Worm (Caenorhabditis elegans): ENCODE measurements around the gene acp-3.

The acp-3 gene

ce11 chrII:8475306-8475822 lies 38.4 kb upstream of the acp-3 start, which contains the start of the genes M05D6.1 and M05D6.3:
TSS of gene M05D6.1 (minus strand) at chrII:8475406.
TSS of gene M05D6.3 (plus strand) at chrII:8475772.
- TF ChIP-seq unc-62 (GFP tag; optimal IDR thresholded peaks at IDR 0.05) (no peak), ceh-16 (tag; optimal IDR thresholded peaks at IDR 0.05) (no peak), elt-3 (tag; optimal IDR thresholded peaks at IDR 0.05) (no peak), elt-1 (tag; optimal IDR thresholded peaks at IDR 0.05) (no peak), nhr-43 (tag; optimal IDR thresholded peaks at IDR 0.05; ENCODE audit: poor library complexity, severe bottlenecking) (no peak), nhr-77 (tag; optimal IDR thresholded peaks at IDR 0.05) (no peak), hmg-11 (tag; optimal IDR thresholded peaks at IDR 0.05) (no peak), R02D3.7 (tag; optimal IDR thresholded peaks at IDR 0.05) (no peak), snpc-4 (tag; optimal IDR thresholded peaks at IDR 0.05) (no peak), nhr-237 (tag; optimal IDR thresholded peaks at IDR 0.05) (no peak), eor-1 (tag; optimal IDR thresholded peaks at IDR 0.05) (no peak), aly-2 (tag; optimal IDR thresholded peaks at IDR 0.05) (no peak), ztf-11 (tag; optimal IDR thresholded peaks at IDR 0.05) (no peak), elt-2 (tag; optimal IDR thresholded peaks at IDR 0.05) (no peak), egl-5 (tag; optimal IDR thresholded peaks at IDR 0.05) (no peak)

- no peak for TF ChIP-seq ceh-16 (tag; optimal IDR thresholded peaks at IDR 0.05)
- no peak for TF ChIP-seq ztf-4 (tag; optimal IDR thresholded peaks at IDR 0.05)
- TF ChIP-seq nhr-237 (tag; optimal IDR thresholded peaks at IDR 0.05), result no peak
- no peak for TF ChIP-seq elt-3 (tag; optimal IDR thresholded peaks at IDR 0.05)
- TF ChIP-seq mdl-1 (tag; optimal IDR thresholded peaks at IDR 0.05), result no peak
- TF ChIP-seq nhr-43 (tag; optimal IDR thresholded peaks at IDR 0.05; ENCODE audit: poor library complexity, severe bottlenecking), result no peak
- TF ChIP-seq elt-2 (tag; optimal IDR thresholded peaks at IDR 0.05), result no peak
- no peak for TF ChIP-seq nhr-67 (tag; optimal IDR thresholded peaks at IDR 0.05)
- TF ChIP-seq aly-2 (tag; optimal IDR thresholded peaks at IDR 0.05), result no peak
- TF ChIP-seq mml-1 (tag; optimal IDR thresholded peaks at IDR 0.05), result no peak
- TF ChIP-seq lin-39 (tag; optimal IDR thresholded peaks at IDR 0.05), result no peak
- no peak for TF ChIP-seq nhr-76 (tag; optimal IDR thresholded peaks at IDR 0.05)
Measured at ce11 chrII:8472916-8473315, 36.0 kb upstream of the acp-3 start.

- TF ChIP-seq ama-1 (optimal IDR thresholded peaks at IDR 0.05), result no peak
- no peak for TF ChIP-seq nfya-1 (tag; optimal IDR thresholded peaks at IDR 0.05; ENCODE audit: insufficient read depth)
- TF ChIP-seq ceh-82 (tag; optimal IDR thresholded peaks at IDR 0.05), result no peak
- no peak for TF ChIP-seq R02D3.7 (tag; optimal IDR thresholded peaks at IDR 0.05)
- TF ChIP-seq nhr-12 (tag; optimal IDR thresholded peaks at IDR 0.05), result no peak
- TF ChIP-seq ceh-28 (tag; optimal IDR thresholded peaks at IDR 0.05), result no peak
- no peak for TF ChIP-seq ceh-9 (tag; optimal IDR thresholded peaks at IDR 0.05)
- TF ChIP-seq nhr-76 (tag; optimal IDR thresholded peaks at IDR 0.05), result no peak
- TF ChIP-seq hmg-11 (tag; optimal IDR thresholded peaks at IDR 0.05), result no peak
- no peak for TF ChIP-seq nhr-23 (tag; optimal IDR thresholded peaks at IDR 0.05)
- no peak for TF ChIP-seq eor-1 (tag; optimal IDR thresholded peaks at IDR 0.05)
Measured at ce11 chrII:8471139-8471538, 34.2 kb upstream of the acp-3 start, which contains the start of gene M05D6.8. TSS of gene M05D6.8 (minus strand) at chrII:8471239.

- no peak for TF ChIP-seq lin-39 (tag; optimal IDR thresholded peaks at IDR 0.05)
Measured at ce11 chrII:8467809-8468208, 30.9 kb upstream of the acp-3 start, which contains the start of gene M05D6.2. TSS of gene M05D6.2 (plus strand) at chrII:8468109.

ce11 chrII:8466874-8467273 lies 29.9 kb upstream of the acp-3 start, which contains the start of gene F22B5.10:
TSS of gene F22B5.10 (plus strand) at chrII:8467174.
- no peak for TF ChIP-seq egl-27 (tag; optimal IDR thresholded peaks at IDR 0.05)
- TF ChIP-seq lin-15B (tag; optimal IDR thresholded peaks at IDR 0.05), result no peak
- TF ChIP-seq ceh-9 (tag; optimal IDR thresholded peaks at IDR 0.05), result no peak
- no peak for TF ChIP-seq eor-1 (tag; optimal IDR thresholded peaks at IDR 0.05)
- TF ChIP-seq lin-39 (tag; optimal IDR thresholded peaks at IDR 0.05), result no peak
- TF ChIP-seq ama-1 (optimal IDR thresholded peaks at IDR 0.05), result peak; percentile 8
- TF ChIP-seq fos-1 (tag; optimal IDR thresholded peaks at IDR 0.05), result no peak
- TF ChIP-seq pha-4 (tag; optimal IDR thresholded peaks at IDR 0.05), result no peak

- no peak for TF ChIP-seq fkh-10 (GFP tag; optimal IDR thresholded peaks at IDR 0.05)
- TF ChIP-seq nfya-1 (tag; optimal IDR thresholded peaks at IDR 0.05; ENCODE audit: insufficient read depth), result no peak
- TF ChIP-seq ceh-82 (tag; optimal IDR thresholded peaks at IDR 0.05), result no peak
- no peak for TF ChIP-seq mml-1 (tag; optimal IDR thresholded peaks at IDR 0.05)
- TF ChIP-seq lin-15B (tag; optimal IDR thresholded peaks at IDR 0.05), result peak; percentile 8
- TF ChIP-seq zag-1 (tag; optimal IDR thresholded peaks at IDR 0.05), result no peak
- peak; percentile 6 for TF ChIP-seq nhr-43 (tag; optimal IDR thresholded peaks at IDR 0.05; ENCODE audit: poor library complexity, severe bottlenecking)
- no peak for TF ChIP-seq mdl-1 (tag; optimal IDR thresholded peaks at IDR 0.05)
- TF ChIP-seq pha-4 (tag; optimal IDR thresholded peaks at IDR 0.05), result peak; percentile 56
- TF ChIP-seq nhr-11 (tag; optimal IDR thresholded peaks at IDR 0.05), result no peak
- TF ChIP-seq hmg-11 (tag; optimal IDR thresholded peaks at IDR 0.05), result no peak
- peak; percentile 52 for TF ChIP-seq nhr-23 (tag; optimal IDR thresholded peaks at IDR 0.05)
- no peak for TF ChIP-seq daf-12 (tag; optimal IDR thresholded peaks at IDR 0.05)
- peak; percentile 22 for TF ChIP-seq elt-2 (tag; optimal IDR thresholded peaks at IDR 0.05)
Measured at ce11 chrII:8464448-8464898, 27.5 kb upstream of the acp-3 start, which contains the start of gene fars-3. TSS of gene fars-3 (plus strand) at chrII:8464848.
